Worm (Caenorhabditis elegans) whole organism, L4 larva: ENCODE results near the gene B0336.12.

Experiments
- ceh-82 ChIP-seq: sonication (generic microtip); optimal IDR thresholded peaks from 2 replicates; lab custom pipeline; 2017; ENCODE audit warnings: missing biosample characterization, missing genetic modification characterization
- lin-13 ChIP-seq: fragments of 150-350 bp; optimal IDR thresholded peaks from 2 replicates; lab custom pipeline; 2014; ENCODE audit warnings: missing biosample characterization, missing genetic modification reagents, missing genetic modification characterization
- nhr-10 ChIP-seq: fragments of 150-350 bp; optimal IDR thresholded peaks from 2 replicates; lab custom pipeline; 2014; ENCODE audit warnings: missing biosample characterization, missing genetic modification characterization
- nhr-11 ChIP-seq: fragments of 150-350 bp; optimal IDR thresholded peaks from 2 replicates; lab custom pipeline; 2014; ENCODE audit warnings: missing biosample characterization, missing genetic modification characterization
- ztf-11 ChIP-seq: fragments of 150-350 bp; optimal IDR thresholded peaks from 2 replicates; lab custom pipeline; 2014; ENCODE audit warnings: missing biosample characterization, missing genetic modification characterization

- no peak for TF ChIP-seq nhr-10 (tag; lab: Kevin White, UChicago)
- TF ChIP-seq nhr-11 (tag; lab: Kevin White, UChicago), result no peak
- no peak for TF ChIP-seq ztf-11 (tag; lab: Kevin White, UChicago)
- TF ChIP-seq lin-13 (GFP tag; lab: Kevin White, UChicago), result no peak
- TF ChIP-seq ceh-82 (tag; lab: Kevin White, UChicago), result no peak
Measured at ce11 chrIII:5675384-5675984, 34.5 kb downstream of the B0336.12 start.
